Worm (Caenorhabditis elegans): Measurements from ENCODE around the gene Y51A2A.16.

DNA sequence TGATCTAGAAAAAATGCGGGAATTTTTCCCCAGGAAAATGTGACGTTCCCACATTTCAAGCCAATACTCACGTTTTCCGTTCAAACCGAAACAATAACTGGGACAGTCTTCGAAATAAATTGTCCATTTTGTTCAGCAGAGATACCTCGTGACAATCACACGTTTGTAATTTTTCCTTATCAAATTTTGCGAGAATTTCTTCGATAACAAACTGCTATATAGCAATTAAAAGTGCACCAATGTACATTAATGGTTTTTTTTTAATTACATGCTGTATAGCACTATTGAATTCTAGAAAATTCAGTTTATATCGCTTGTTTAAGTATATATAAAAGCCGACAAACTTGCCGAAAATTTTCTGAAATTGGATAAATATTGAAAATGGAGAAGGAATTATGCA, 14.4 kb downstream of the Y51A2A.16 start, which contains the start of gene R10E8.6:
- no peak for TF ChIP-seq tbx-37 (GFP tag; conservative IDR thresholded peaks at IDR 0.05)
- TF ChIP-seq flt-1 (GFP tag; IDR thresholded peaks at IDR 0.05) = no peak
- no peak for TF ChIP-seq scrt-1 (GFP tag; IDR thresholded peaks at IDR 0.05)
- TF ChIP-seq sea-1 (GFP tag; conservative IDR thresholded peaks at IDR 0.05) = no peak
- no peak for TF ChIP-seq hmg-4 (GFP tag; optimal IDR thresholded peaks at IDR 0.05)
- no peak for TF ChIP-seq ceh-13 (GFP tag; optimal IDR thresholded peaks at IDR 0.05)
- TF ChIP-seq tbx-11 (GFP tag; IDR thresholded peaks at IDR 0.05) = no peak
- no peak for TF ChIP-seq ama-1 (optimal IDR thresholded peaks at IDR 0.05)
- no peak for TF ChIP-seq ceh-36 (tag; optimal IDR thresholded peaks at IDR 0.05)
- TF ChIP-seq aly-1 (tag; optimal IDR thresholded peaks at IDR 0.05) = no peak

Data from whole organism, early embryonic.